Worm (Caenorhabditis elegans): ENCODE results near the gene clp-7.

- TF ChIP-seq snpc-4 (tag; optimal IDR thresholded peaks at IDR 0.05) (no peak), M03D4.4 (tag; optimal IDR thresholded peaks at IDR 0.05) (no peak), nhr-237 (tag; optimal IDR thresholded peaks at IDR 0.05) (no peak), lin-13 (tag; optimal IDR thresholded peaks at IDR 0.05) (no peak), unc-62 (GFP tag; optimal IDR thresholded peaks at IDR 0.05) (no peak), bed-3 (GFP tag; optimal IDR thresholded peaks at IDR 0.05) (no peak), lsy-2 (tag; optimal IDR thresholded peaks at IDR 0.05) (no peak), nhr-12 (tag; optimal IDR thresholded peaks at IDR 0.05) (no peak), mep-1 (tag; optimal IDR thresholded peaks at IDR 0.05) (no peak), blmp-1 (tag; optimal IDR thresholded peaks at IDR 0.05) (no peak), ham-2 (GFP tag; optimal IDR thresholded peaks at IDR 0.05) (no peak), elt-1 (tag; optimal IDR thresholded peaks at IDR 0.05; ENCODE audit: borderline replicate concordance, insufficient read depth) (no peak), cnd-1 (tag; optimal IDR thresholded peaks at IDR 0.05) (no peak), unc-39 (tag; optimal IDR thresholded peaks at IDR 0.05) (no peak)
Measured at ce11 chrIV:1407049-1407448, 38.7 kb downstream of the clp-7 start.
